Worm (Caenorhabditis elegans): ENCODE data around the gene fbxa-153.

fbxa-153 gene

DNA sequence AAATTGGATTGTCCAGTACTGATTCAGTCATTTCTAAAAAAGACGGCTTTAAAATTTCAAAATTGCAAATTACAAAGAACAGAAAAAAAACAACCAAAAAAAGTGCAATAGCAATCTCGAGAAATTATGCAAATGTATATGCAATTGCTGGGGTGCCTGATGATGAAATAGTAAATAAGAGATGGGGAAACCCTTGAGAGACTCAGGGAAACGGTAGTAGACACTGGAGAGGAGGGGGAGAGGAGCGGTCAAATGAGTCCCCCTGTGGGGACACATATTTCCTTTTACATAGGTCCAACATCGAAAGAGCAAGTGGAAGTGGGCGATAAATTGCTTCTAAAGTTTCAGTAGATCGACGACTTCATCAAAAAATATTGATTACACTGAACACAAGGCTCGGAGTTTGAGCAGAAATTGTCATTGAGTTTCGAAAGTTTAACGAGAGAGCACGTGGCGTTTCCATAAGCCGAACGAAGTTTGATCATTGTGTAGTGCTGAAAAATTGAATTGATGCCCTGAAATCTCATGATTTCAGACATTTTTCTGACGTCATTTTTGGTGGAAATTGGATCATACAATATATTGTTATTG is at the start of gene fbxa-153, which contains the start of gene str-12:
TSS of gene fbxa-153 (minus strand) at position 35 of the 591 bp plus-strand sequence.
TSS of gene str-12 (plus strand) at position 541 of the 591 bp plus-strand sequence.
- TF ChIP-seq ham-2 (GFP tag; optimal IDR thresholded peaks at IDR 0.05) (peak; percentile 17), pha-4 (tag; optimal IDR thresholded peaks at IDR 0.05) (peak; percentile 45), M03D4.4 (tag; optimal IDR thresholded peaks at IDR 0.05) (peak; percentile 7), ceh-39 (tag; optimal IDR thresholded peaks at IDR 0.05) (peak; percentile 48), ceh-43 (GFP tag; optimal IDR thresholded peaks at IDR 0.05) (no peak), cnd-1 (tag; optimal IDR thresholded peaks at IDR 0.05) (peak; percentile 52), nhr-2 (tag; optimal IDR thresholded peaks at IDR 0.05) (peak; percentile 29), lin-32 (GFP tag; optimal IDR thresholded peaks at IDR 0.05) (no peak), mab-5 (tag; optimal IDR thresholded peaks at IDR 0.05) (no peak), mep-1 (tag; optimal IDR thresholded peaks at IDR 0.05) (peak; percentile 85), ces-1 (GFP tag; optimal IDR thresholded peaks at IDR 0.05) (peak; percentile 79), zip-8 (tag; optimal IDR thresholded peaks at IDR 0.05) (peak; percentile 20), drap-1 (GFP tag; optimal IDR thresholded peaks at IDR 0.05) (peak; percentile 62), mls-2 (tag; optimal IDR thresholded peaks at IDR 0.05) (peak; percentile 44)

DNA sequence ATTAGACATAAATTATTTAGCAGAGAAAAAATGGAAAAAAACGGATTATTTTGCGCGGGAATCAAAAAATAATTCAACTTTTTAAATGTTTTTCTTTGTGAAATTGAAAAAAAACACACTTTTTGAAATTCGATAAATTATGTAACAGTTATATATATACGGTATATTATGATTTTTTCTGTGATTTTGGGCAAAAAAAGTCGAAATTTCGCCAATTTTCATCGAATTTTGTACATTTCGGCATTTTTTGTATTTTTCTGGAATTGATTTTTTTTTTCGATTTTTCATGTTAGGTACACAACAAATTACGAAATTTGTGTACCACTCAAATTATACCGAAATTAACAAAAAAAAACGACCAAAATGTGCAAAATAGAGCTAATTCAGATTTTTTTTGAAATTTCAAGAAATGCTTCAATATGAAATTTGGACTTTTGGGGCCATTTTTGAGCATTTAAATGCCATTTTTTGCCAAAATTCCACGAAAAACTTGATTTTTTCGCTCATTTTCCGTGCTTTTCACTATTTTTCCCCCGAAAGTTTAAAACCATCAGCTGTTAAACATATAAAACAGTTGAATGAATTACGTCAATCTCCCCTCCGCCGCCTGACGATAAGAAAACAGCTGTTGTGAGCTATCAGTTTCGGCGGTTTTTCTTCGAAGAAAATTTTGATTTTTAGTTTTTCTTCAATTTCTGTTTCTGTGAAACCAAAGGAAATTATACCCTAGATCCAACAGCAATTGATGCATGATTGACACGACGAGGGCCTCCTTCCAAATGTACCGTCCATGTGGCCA is 48.3 kb upstream of the fbxa-153 start:
- no peak for TF ChIP-seq zip-8 (tag; optimal IDR thresholded peaks at IDR 0.05)
- TF ChIP-seq hlh-1 (tag; optimal IDR thresholded peaks at IDR 0.05) = peak; percentile 91

DNA sequence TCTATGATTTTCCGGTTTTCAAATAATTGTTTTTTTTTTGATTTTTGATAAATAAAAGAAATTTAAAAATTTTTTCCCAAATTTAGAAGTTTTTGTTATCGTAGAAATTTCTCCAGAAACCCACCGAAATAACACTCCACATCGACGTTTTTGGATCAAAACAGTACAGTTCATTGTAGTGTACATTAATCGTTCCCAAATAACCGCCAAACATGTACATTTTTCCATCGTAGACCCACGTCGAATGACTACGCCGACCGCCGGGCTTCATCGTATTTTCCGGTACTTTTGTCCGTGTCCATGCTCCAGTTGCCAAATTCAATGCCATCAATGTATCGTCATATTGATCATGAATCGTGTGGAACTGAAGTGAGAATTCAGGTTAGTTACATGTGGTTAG is 43.9 kb upstream of the fbxa-153 start, which contains the start of gene F53E4.2:
TSS of gene F53E4.2 (plus strand) at position 301 of the 400 bp plus-strand sequence.
- TF ChIP-seq M03D4.4 (tag; optimal IDR thresholded peaks at IDR 0.05) = no peak
- TF ChIP-seq mab-5 (tag; optimal IDR thresholded peaks at IDR 0.05) = no peak
- no peak for TF ChIP-seq lsy-2 (tag; optimal IDR thresholded peaks at IDR 0.05)
- TF ChIP-seq zip-8 (tag; optimal IDR thresholded peaks at IDR 0.05) = no peak
- TF ChIP-seq pha-4 (tag; optimal IDR thresholded peaks at IDR 0.05) = no peak
- no peak for TF ChIP-seq lin-13 (tag; optimal IDR thresholded peaks at IDR 0.05)
- no peak for TF ChIP-seq ces-1 (GFP tag; optimal IDR thresholded peaks at IDR 0.05)
- no peak for TF ChIP-seq nhr-76 (tag; optimal IDR thresholded peaks at IDR 0.05)
- TF ChIP-seq elt-1 (tag; optimal IDR thresholded peaks at IDR 0.05; ENCODE audit: borderline replicate concordance, insufficient read depth) = no peak
- TF ChIP-seq cnd-1 (tag; optimal IDR thresholded peaks at IDR 0.05) = no peak
- TF ChIP-seq bed-3 (GFP tag; optimal IDR thresholded peaks at IDR 0.05) = no peak
- no peak for TF ChIP-seq unc-62 (GFP tag; optimal IDR thresholded peaks at IDR 0.05)
- no peak for TF ChIP-seq sem-2 (GFP tag; optimal IDR thresholded peaks at IDR 0.05)
- TF ChIP-seq elt-3 (tag; optimal IDR thresholded peaks at IDR 0.05) = no peak

- no peak for TF ChIP-seq unc-62 (GFP tag; optimal IDR thresholded peaks at IDR 0.05)
- TF ChIP-seq nhr-237 (tag; optimal IDR thresholded peaks at IDR 0.05) = no peak
- no peak for TF ChIP-seq lin-32 (GFP tag; optimal IDR thresholded peaks at IDR 0.05)
- TF ChIP-seq zip-8 (tag; optimal IDR thresholded peaks at IDR 0.05) = no peak
- no peak for TF ChIP-seq flh-1 (GFP tag; optimal IDR thresholded peaks at IDR 0.05)
- TF ChIP-seq mab-5 (tag; optimal IDR thresholded peaks at IDR 0.05) = no peak
Observed at ce11 chrV:15652147-15652546, 42.0 kb upstream of the fbxa-153 start.

DNA sequence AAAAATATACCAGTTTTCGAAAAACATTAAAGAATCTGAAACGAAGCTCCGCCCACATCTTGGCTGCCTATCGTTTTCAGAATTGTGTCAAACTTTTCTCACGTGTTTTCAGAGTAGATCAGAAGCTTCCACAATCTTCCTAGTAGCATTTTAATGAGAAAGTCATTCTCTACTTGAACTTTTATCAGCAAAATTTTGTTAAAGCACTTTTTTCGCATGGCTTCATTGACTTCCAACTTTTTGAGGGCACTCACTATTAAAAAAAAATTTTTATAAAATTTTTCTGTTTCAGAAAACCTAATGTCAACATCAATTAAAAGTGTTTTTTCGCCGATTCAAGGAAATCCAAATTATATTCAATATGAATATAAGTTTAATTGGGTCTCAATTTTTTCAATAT is 40.0 kb upstream of the fbxa-153 start, which contains the start of gene sru-42:
TSS of gene sru-42 (plus strand) at position 301 of the 400 bp plus-strand sequence.
- TF ChIP-seq mab-5 (tag; optimal IDR thresholded peaks at IDR 0.05) (no peak), ceh-83 (GFP tag; optimal IDR thresholded peaks at IDR 0.05) (no peak), blmp-1 (tag; optimal IDR thresholded peaks at IDR 0.05) (no peak), unc-120 (tag; optimal IDR thresholded peaks at IDR 0.05; ENCODE audit: poor library complexity, severe bottlenecking) (no peak), mls-2 (tag; optimal IDR thresholded peaks at IDR 0.05) (no peak), ztf-11 (tag; optimal IDR thresholded peaks at IDR 0.05) (no peak), pha-4 (tag; optimal IDR thresholded peaks at IDR 0.05) (no peak), sptf-1 (tag; optimal IDR thresholded peaks at IDR 0.05) (no peak), nhr-28 (tag; optimal IDR thresholded peaks at IDR 0.05) (no peak), nhr-76 (tag; optimal IDR thresholded peaks at IDR 0.05) (no peak), sem-2 (GFP tag; optimal IDR thresholded peaks at IDR 0.05) (no peak), nhr-2 (tag; optimal IDR thresholded peaks at IDR 0.05) (no peak), snpc-4 (tag; optimal IDR thresholded peaks at IDR 0.05) (no peak), ces-1 (GFP tag; optimal IDR thresholded peaks at IDR 0.05) (no peak), bed-3 (GFP tag; optimal IDR thresholded peaks at IDR 0.05) (no peak), drap-1 (GFP tag; optimal IDR thresholded peaks at IDR 0.05) (no peak), lin-32 (GFP tag; optimal IDR thresholded peaks at IDR 0.05) (no peak), cnd-1 (tag; optimal IDR thresholded peaks at IDR 0.05) (no peak), elt-1 (tag; optimal IDR thresholded peaks at IDR 0.05; ENCODE audit: borderline replicate concordance, insufficient read depth) (no peak)

Data from whole organism, mixed stage, embryonic.